Fruit fly (Drosophila melanogaster) Kc167 (cell line): ENCODE data around the gene CG17239.

ENCODE experiments used
- Myc ChIP-seq: fragments of >200 bp; optimal IDR thresholded peaks from 2 replicates; lab custom pipeline; 2017; ENCODE audit warnings: missing external identifiers
- Sin3A ChIP-seq: fragments of >200 bp; optimal IDR thresholded peaks from 2 replicates; lab custom pipeline; 2018; ENCODE audit warnings: missing external identifiers
- h ChIP-seq: fragments of >200 bp; optimal IDR thresholded peaks from 3 replicates; lab custom pipeline; 2018; ENCODE audit warnings: missing external identifiers
- insv ChIP-seq: fragments of >200 bp; optimal IDR thresholded peaks from 3 replicates; lab custom pipeline; 2018; ENCODE audit warnings: missing external identifiers
- psq ChIP-seq: fragments of >200 bp; optimal IDR thresholded peaks from 2 replicates; lab custom pipeline; 2017; ENCODE audit warnings: missing external identifiers
- ttk ChIP-seq: sonication (Bioruptor generic); optimal IDR thresholded peaks from 2 replicates; lab custom pipeline; 2017; ENCODE audit warnings: missing external identifiers

CG17239 gene

DNA sequence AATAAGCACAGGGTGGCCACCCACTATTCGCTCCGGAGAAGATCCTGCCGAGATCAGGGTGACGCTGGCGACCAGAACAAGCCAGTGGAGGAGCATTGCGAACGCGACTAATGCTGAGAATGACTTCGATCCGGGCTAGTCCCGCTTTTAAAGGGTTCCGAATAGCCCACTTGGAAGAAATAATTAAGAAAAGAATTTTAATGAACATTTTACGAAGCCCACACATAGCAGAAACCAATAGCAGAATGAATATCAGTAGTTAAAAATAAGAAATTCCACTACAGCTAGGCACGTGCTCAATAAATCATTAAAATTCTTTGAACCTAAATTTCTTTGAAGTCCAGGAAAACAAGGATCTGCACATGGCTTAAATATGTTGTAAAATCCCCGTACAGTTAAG, 966 bp downstream of the CG17239 start, which contains the start of gene Ser12:
Gene Ser12 (minus strand): TSS at position 101 of the 400 bp plus-strand sequence.
- TF ChIP-seq psq (lab: Kevin White, UChicago) (no peak), Myc (lab: Kevin White, UChicago) (no peak), insv (no peak), ttk (lab: Kevin White, UChicago) (no peak), h (lab: Kevin White, UChicago) (no peak), Sin3A (no peak)

DNA sequence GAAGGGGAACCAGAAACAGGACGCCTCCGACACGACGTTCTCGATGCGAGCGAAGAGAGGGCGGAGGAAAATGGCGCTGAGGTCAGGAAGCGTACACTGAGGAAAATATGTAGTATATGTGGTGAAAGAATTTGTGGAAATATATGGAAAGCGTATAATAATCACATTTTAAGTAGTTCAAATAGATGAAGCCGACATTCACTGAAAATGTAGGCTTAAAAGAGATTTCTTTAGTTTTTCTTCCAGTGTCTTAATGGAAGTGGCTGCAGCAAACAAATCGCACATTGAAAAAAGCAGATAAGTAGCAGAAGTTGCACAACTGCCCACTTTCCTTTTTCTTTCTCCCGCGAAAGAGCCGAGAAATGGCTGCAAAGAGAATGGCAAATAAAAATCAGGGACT, 2.6 kb downstream of the CG17239 start:
- TF ChIP-seq Sin3A, result no peak
- TF ChIP-seq Myc (lab: Kevin White, UChicago), result no peak
- TF ChIP-seq ttk (lab: Kevin White, UChicago), result no peak
- no peak for TF ChIP-seq h (lab: Kevin White, UChicago)
- TF ChIP-seq psq (lab: Kevin White, UChicago), result no peak

DNA sequence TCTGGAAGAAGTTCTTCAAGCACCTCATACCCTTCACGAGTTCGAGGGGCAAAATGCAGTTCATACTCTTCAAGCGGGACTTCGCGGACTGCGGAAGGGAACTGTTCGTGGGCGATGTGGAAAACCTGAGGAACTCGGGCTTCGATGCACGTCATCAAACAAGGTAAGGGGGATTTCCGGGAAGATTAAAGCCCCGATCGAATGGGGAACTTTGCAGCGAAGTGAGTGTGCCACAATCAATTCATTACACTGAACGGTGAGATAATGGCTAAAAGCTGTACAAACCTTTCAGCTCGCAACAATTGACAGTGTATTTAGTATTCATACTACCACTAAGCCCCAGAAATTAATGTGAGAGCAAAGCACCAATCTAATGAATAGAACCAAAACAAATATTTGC, 9.4 kb downstream of the CG17239 start:
- no peak for TF ChIP-seq ttk (lab: Kevin White, UChicago)
- TF ChIP-seq Myc (lab: Kevin White, UChicago), result no peak
- no peak for TF ChIP-seq h (lab: Kevin White, UChicago)
- no peak for TF ChIP-seq Sin3A

DNA sequence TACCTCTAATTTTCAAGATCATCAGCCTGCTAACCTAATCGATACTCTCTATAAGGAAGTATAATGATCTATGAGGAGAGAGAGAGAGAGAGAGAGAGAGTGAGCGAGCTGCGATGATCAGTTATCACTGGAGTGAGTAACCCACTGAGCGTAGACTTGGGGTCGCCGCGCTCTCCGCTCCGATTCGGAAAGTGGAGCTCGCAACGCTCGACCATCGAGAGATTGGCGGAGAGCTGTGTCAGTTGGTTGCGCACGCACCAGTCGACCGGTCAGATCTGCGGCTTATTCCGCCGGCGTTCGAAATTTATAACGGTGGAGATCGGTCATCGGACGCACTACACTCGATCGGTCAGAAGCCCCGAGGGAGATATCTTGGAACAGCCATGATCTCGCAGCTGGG, 10.0 kb downstream of the CG17239 start, which contains the start of gene CG4267:
Gene CG4267 (plus strand): TSS at position 240 of the 400 bp plus-strand sequence.
- TF ChIP-seq h (lab: Kevin White, UChicago) (no peak), psq (lab: Kevin White, UChicago) (no peak)

DNA sequence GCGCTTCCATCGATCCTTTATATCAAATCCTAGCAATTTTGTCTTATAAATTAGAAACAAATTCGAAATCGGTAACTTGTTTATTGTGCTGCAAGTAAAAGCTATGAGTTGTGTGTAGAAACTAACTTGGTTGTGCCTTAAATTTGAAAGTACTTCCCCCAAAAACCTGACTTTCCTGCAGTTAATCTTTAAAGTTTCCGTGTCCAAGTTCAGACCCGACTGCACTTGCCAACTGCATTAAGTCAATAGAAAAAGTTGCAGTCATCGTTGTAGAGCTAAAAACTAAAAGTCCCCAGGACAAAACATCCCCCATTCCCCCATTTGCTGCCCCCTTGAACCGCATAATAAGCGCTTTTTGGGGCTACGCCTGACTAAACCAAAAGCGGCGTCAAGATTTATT, 11.6 kb downstream of the CG17239 start, which contains the start of gene Tengl1:
Gene Tengl1 (minus strand): TSS at position 101 of the 400 bp plus-strand sequence.
- no peak for TF ChIP-seq psq (lab: Kevin White, UChicago)
- TF ChIP-seq ttk (lab: Kevin White, UChicago), result no peak

DNA sequence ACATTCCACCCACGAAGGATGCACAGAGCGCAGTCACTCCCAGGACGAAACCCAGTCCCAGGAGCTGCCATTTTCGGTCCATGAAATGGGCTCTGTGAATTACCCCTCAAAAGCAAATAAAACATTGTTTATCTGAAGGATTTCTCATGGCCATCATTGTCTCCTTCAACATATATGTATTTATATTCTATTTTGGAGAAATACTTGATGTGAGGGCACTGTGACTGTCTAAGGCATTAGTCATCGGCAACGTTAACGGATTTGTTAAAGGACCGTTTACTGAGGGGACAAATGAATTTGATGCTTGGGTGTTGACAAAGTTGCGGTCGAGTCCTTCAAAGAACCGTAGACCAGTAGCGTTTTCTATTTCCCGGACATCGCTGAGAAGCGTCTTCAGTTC, 12.9 kb downstream of the CG17239 start, which contains the start of gene Tengl2:
Gene Tengl2 (minus strand): TSS at position 101 of the 400 bp plus-strand sequence.
- TF ChIP-seq Myc (lab: Kevin White, UChicago) (no peak), Sin3A (no peak), ttk (lab: Kevin White, UChicago) (no peak), h (lab: Kevin White, UChicago) (no peak), insv (no peak), psq (lab: Kevin White, UChicago) (no peak)

DNA sequence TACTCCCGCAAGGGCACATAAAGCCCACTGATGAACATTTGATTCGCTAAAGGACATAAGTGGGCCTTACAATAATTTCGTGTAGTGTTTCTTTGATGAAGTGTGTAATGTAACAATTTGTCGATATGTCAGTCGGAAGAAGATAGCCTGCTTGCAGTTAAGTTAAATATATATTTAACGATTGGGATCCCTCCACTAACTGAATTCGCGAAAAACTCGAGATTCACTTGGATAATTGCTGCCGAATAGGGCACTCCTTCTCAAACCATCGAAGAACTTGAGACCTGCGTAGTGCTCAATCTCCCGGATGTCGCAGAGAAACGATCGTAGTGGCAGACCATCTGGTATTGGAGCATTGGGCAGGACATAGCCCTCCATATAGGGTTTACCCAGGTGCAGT, 14.0 kb downstream of the CG17239 start, which contains the start of gene Tengl3:
Gene Tengl3 (minus strand): TSS at position 101 of the 400 bp plus-strand sequence.
- TF ChIP-seq h (lab: Kevin White, UChicago), result no peak
- no peak for TF ChIP-seq ttk (lab: Kevin White, UChicago)
- TF ChIP-seq psq (lab: Kevin White, UChicago), result no peak
- TF ChIP-seq insv, result no peak
- TF ChIP-seq Myc (lab: Kevin White, UChicago), result no peak
- no peak for TF ChIP-seq Sin3A

DNA sequence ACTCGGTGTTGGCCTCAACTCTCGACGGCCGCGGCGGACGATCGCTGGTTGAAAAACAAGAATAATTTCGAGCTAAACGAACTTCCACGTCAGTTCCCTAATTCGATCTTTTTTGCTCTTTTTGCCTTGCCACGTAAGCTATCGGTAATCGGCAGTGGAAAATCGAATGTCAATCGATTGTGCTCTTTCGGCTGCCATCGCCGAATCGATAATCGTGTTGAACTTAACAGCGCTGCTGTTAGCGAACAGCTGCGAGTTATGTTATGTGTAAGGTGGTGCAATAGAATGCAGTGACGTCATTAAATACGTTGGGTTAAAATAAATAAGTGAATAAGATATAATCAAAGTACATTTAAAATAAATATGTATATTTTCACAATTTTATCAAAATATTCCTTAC, 15.4 kb downstream of the CG17239 start, which contains the start of gene Sec24CD:
Gene Sec24CD (minus strand): TSS at position 123 of the 400 bp plus-strand sequence.
- TF ChIP-seq psq (lab: Kevin White, UChicago) (peak; percentile 28), ttk (lab: Kevin White, UChicago) (no peak)

DNA sequence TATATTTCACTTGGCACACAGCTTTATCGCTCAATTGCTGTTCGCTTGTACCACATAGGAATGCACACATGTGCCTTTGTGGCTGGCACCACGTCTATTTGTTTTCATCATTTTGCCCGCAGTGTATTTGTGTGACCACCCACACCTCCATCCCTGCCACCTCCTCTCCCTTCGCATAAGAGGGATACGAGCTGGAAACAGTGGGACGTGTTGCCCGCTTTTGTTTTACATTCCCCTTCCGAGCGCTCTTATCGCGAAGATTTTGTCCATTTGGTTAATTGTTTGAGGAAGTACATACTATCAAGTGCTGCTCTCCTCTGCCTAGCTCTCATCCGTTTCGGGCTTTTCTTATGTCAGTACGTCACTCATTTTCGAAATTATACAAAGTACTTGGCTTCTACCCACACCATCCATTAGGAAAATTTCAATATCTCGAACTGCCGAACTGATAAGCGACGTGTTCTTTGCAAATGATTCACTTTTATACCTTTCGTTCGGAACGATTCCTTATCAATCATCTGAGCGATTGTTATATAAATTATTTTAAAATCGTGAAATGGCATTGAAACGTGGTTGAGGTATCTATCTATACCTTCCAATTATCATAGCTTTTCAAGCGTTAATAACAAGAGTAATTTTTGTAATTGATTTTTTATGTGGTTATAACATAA, 23.8 kb downstream of the CG17239 start:
- TF ChIP-seq h (lab: Kevin White, UChicago) (no peak), insv (no peak), Sin3A (no peak), ttk (lab: Kevin White, UChicago) (no peak), psq (lab: Kevin White, UChicago) (no peak), Myc (lab: Kevin White, UChicago) (no peak)

DNA sequence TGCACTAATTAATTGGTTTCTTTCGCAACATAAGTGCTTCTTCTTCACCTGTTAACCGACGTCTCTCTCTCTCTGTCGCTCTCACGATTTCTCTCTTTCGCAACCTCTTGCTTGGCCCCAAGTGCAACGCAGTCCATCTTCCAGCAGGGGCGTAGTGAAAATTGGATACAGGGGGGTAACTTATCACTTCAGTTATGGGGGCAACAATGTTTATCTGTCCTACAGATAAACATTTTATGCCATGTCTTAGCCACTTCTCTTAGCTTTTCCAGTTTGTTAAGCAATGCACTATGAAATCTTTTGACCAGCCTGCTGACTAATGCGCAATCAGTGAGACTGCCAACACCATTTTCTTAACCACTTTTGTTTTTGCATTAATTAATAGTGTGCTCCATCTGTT, 24.8 kb downstream of the CG17239 start:
- TF ChIP-seq Myc (lab: Kevin White, UChicago) (no peak), Sin3A (no peak), insv (no peak), h (lab: Kevin White, UChicago) (no peak), psq (lab: Kevin White, UChicago) (no peak), ttk (lab: Kevin White, UChicago) (no peak)

DNA sequence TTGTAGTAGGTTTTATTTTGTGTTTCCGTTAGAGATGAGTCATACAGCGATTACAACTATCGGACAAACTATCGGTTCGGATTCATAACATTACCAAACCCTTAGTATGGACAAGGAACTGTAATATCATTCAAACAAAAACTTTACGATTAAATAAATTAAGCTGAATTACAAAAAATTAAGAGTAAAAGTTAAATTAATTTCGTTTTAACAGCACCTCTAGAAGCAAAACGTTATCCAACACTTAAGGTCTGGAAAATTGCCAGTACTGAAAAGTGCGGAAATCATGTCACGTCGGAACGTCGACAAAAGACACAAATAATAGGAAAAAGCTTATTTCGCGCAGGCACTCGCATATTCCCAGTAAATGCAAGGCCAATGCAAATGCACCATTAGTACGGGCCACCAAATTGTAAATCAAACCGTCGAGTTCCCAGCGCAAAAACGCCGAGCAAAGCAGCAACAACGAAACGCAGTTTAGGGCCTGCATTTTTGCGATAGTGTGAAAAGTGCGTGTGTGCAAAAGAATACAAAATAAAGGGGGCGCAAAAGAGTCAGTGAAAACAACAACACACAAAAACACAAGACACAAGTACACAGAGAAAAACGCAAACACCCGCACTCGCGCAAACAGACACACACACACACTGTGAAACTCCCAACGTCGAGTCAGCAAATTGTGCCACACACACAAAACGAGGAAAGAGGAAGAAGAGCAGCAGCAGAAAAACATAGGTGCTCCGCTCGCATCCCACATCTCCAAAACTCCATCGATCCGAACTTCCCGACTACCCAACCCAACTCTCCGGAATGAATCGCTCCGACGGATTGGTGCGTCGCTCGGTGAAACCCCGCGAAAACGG, 25.7 kb downstream of the CG17239 start, which contains the start of the genes CG15387 and sau:
Gene CG15387 (minus strand): TSS at position 36 of the 863 bp plus-strand sequence.
Gene sau (plus strand): TSS at position 84 of the 863 bp plus-strand sequence.
- no peak for TF ChIP-seq ttk (lab: Kevin White, UChicago)
- TF ChIP-seq h (lab: Kevin White, UChicago), result no peak
- no peak for TF ChIP-seq Sin3A

DNA sequence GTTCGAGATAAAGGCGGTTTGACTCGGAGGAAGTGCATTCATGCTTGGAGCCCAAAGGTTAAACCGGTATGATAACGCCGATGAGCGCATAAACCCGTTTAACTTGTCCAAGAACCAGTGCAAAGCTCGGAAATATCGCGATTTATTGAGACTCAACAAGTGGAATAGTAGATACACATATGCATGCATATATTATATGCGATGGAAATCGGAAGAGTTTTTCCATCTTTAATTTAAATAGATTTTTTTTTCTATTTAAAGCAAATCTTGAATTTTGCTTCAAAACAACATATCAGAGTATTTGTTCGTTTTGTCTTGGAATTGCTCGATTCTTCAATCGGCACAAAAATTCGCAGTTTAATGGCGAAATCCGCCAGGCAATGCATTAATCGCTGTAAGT, 29.8 kb downstream of the CG17239 start:
- TF ChIP-seq h (lab: Kevin White, UChicago) (no peak), psq (lab: Kevin White, UChicago) (no peak), Sin3A (no peak), Myc (lab: Kevin White, UChicago) (no peak), ttk (lab: Kevin White, UChicago) (no peak), insv (no peak)
